Fruit fly (Drosophila melanogaster): ENCODE data around the gene Dlc90F.
A peak's percentile ranks its signal among the peaks of the same experiment; 100 is the strongest.

Dlc90F gene

dm6 chr3R:18310766-18311367 is 11.8 kb downstream of the Dlc90F start (continued):
- no peak for TF ChIP-seq svp (GFP tag)
- TF ChIP-seq lz (GFP tag; optimal IDR thresholded peaks at IDR 0.05) = no peak
- peak; percentile 54 for TF ChIP-seq Ets96B (tag; optimal IDR thresholded peaks at IDR 0.05)
- no peak for TF ChIP-seq fd85E (GFP tag; optimal IDR thresholded peaks at IDR 0.05)
- peak in 1 of 2 experiments; percentile 27 for TF ChIP-seq ss (GFP tag; optimal IDR thresholded peaks at IDR 0.05)
- no peak for TF ChIP-seq CG31627 (GFP tag; optimal IDR thresholded peaks at IDR 0.05)
- no peak for TF ChIP-seq net (GFP tag; optimal IDR thresholded peaks at IDR 0.05)
- TF ChIP-seq CG6792 (GFP tag; optimal IDR thresholded peaks at IDR 0.05) = peak; percentile 23
- TF ChIP-seq CG11294 (GFP tag; IDR thresholded peaks at IDR 0.05) = no peak
- no peak for TF ChIP-seq salr (GFP tag; optimal IDR thresholded peaks at IDR 0.05)
- peak; percentile 5 for TF ChIP-seq Sox102F (GFP tag; optimal IDR thresholded peaks at IDR 0.05)

- no peak for TF ChIP-seq Gug (GFP tag; IDR thresholded peaks at IDR 0.05)
- TF ChIP-seq CG34406 (GFP tag; optimal IDR thresholded peaks at IDR 0.05) = peak; percentile 45
- TF ChIP-seq CG1621 (tag; optimal IDR thresholded peaks at IDR 0.05) = peak; percentile 65
- no peak for TF ChIP-seq lz (GFP tag; optimal IDR thresholded peaks at IDR 0.05)
- TF ChIP-seq Eip78C (GFP tag) = peak; percentile 75
- peak; percentile 32 for TF ChIP-seq dsx (GFP tag; optimal IDR thresholded peaks at IDR 0.05; ENCODE audit: poor library complexity, severe bottlenecking)
- TF ChIP-seq Hr38 (GFP tag; optimal IDR thresholded peaks at IDR 0.05) = no peak
- peak; percentile 61 for TF ChIP-seq esn (GFP tag; optimal IDR thresholded peaks at IDR 0.05)
- TF ChIP-seq CG11762 (GFP tag; optimal IDR thresholded peaks at IDR 0.05; ENCODE audit: insufficient read depth) = peak; percentile 15
- no peak for TF ChIP-seq CG8319 (GFP tag; optimal IDR thresholded peaks at IDR 0.05)
- TF ChIP-seq CG10631 (GFP tag; optimal IDR thresholded peaks at IDR 0.05) = peak; percentile 59
- TF ChIP-seq Met (GFP tag; optimal IDR thresholded peaks at IDR 0.05) = no peak
- TF ChIP-seq Lpt (GFP tag; optimal IDR thresholded peaks at IDR 0.05) = peak; percentile 55
- peak; percentile 37 for TF ChIP-seq svp (GFP tag)
- TF ChIP-seq CG6276 (GFP tag; optimal IDR thresholded peaks at IDR 0.05) = peak; percentile 22
- TF ChIP-seq CG6854 (GFP tag; optimal IDR thresholded peaks at IDR 0.05) = peak; percentile 70
- peak; percentile 0 for TF ChIP-seq CG7368 (GFP tag; optimal IDR thresholded peaks at IDR 0.05)
- no peak for TF ChIP-seq CG11902 (GFP tag; optimal IDR thresholded peaks at IDR 0.05)
- peak; percentile 27 for TF ChIP-seq Hr39 (GFP tag; optimal IDR thresholded peaks at IDR 0.05)
- TF ChIP-seq Smox (GFP tag; optimal IDR thresholded peaks at IDR 0.05) = no peak
- no peak for TF ChIP-seq Eip93F (GFP tag; optimal IDR thresholded peaks at IDR 0.05)
- TF ChIP-seq CG6163 (GFP tag; IDR thresholded peaks at IDR 0.05) = peak; percentile 85
- TF ChIP-seq pdm3 (GFP tag; optimal IDR thresholded peaks at IDR 0.05) = no peak
- TF ChIP-seq CG6808 (GFP tag; optimal IDR thresholded peaks at IDR 0.05) = peak; percentile 44
- peak; percentile 7 for TF ChIP-seq net (GFP tag; optimal IDR thresholded peaks at IDR 0.05)
- peak; percentile 6 for TF ChIP-seq CG16779 (tag; optimal IDR thresholded peaks at IDR 0.05)
- no peak for TF ChIP-seq CG31627 (GFP tag; optimal IDR thresholded peaks at IDR 0.05)
- TF ChIP-seq Hr4 (GFP tag; optimal IDR thresholded peaks at IDR 0.05) = peak; percentile 0
- no peak for TF ChIP-seq CG11294 (GFP tag; IDR thresholded peaks at IDR 0.05)
- peak; percentile 62 for TF ChIP-seq CG3032 (tag; optimal IDR thresholded peaks at IDR 0.05)
- peak; percentile 36 to 46 for TF ChIP-seq ss (GFP tag; optimal IDR thresholded peaks at IDR 0.05)
- no peak for TF ChIP-seq dac (GFP tag; optimal IDR thresholded peaks at IDR 0.05)
- peak; percentile 52; the same call in 1 of the 3 replicates for TF ChIP-seq eg (GFP tag; IDR thresholded peaks at IDR 0.05)
- peak; percentile 63 for TF ChIP-seq CG8632 (GFP tag; optimal IDR thresholded peaks at IDR 0.05)
- peak; percentile 66 for TF ChIP-seq CG9139 (GFP tag; optimal IDR thresholded peaks at IDR 0.05)
- TF ChIP-seq Eip75B (GFP tag; optimal IDR thresholded peaks at IDR 0.05) = peak; percentile 46
- TF ChIP-seq Blimp-1 (GFP tag; optimal IDR thresholded peaks at IDR 0.05) = peak; percentile 33
- TF ChIP-seq fd85E (GFP tag; optimal IDR thresholded peaks at IDR 0.05) = no peak
- no peak for TF ChIP-seq achi (GFP tag; optimal IDR thresholded peaks at IDR 0.05)
- TF ChIP-seq CG8119 (GFP tag; IDR thresholded peaks at IDR 0.05) = peak; percentile 31; the same call in 1 of the 3 replicates
- TF ChIP-seq CG10669 (GFP tag; optimal IDR thresholded peaks at IDR 0.05) = peak; percentile 45
- TF ChIP-seq CG3919 (GFP tag; optimal IDR thresholded peaks at IDR 0.05) = peak; percentile 57
- peak; percentile 13; the same call in 1 of the 2 replicates for TF ChIP-seq CG15336 (GFP tag; IDR thresholded peaks at IDR 0.05)
- peak; percentile 15 for TF ChIP-seq OdsH (GFP tag; optimal IDR thresholded peaks at IDR 0.05)
Measured at dm6 chr3R:18311368-18311919, 12.4 kb downstream of the Dlc90F start.
